Fruit fly (Drosophila melanogaster) whole organism, pupa: ENCODE data around the gene Shc.

Experiments used
- CG14655 ChIP-seq: fragments of 200-800 bp; sonication (Bioruptor generic); optimal IDR thresholded peaks from 3 replicates; lab custom pipeline; 2017; ENCODE audit warnings: mild to moderate bottlenecking, missing biosample characterization, missing genetic modification reagents, missing genetic modification characterization
- D1 ChIP-seq: fragments of 200-800 bp; sonication (Bioruptor generic); optimal IDR thresholded peaks from 2 replicates; lab custom pipeline; 2018; ENCODE audit warnings: missing biosample characterization, mild to moderate bottlenecking, missing genetic modification characterization, moderate library complexity
- EcR ChIP-seq: fragments of 200-800 bp; sonication (Bioruptor generic); optimal IDR thresholded peaks from 3 replicates; lab custom pipeline; 2019; ENCODE audit warnings: missing biosample characterization, missing genetic modification characterization, mild to moderate bottlenecking, moderate library complexity, missing genetic modification reagents
- fd96Ca ChIP-seq: fragments of 200-800 bp; sonication (Bioruptor generic); IDR thresholded peaks from 3 replicates; pipeline ENCODE4 v1.3.6; 2022; ENCODE audit warnings: missing biosample characterization, missing genetic modification characterization

DNA sequence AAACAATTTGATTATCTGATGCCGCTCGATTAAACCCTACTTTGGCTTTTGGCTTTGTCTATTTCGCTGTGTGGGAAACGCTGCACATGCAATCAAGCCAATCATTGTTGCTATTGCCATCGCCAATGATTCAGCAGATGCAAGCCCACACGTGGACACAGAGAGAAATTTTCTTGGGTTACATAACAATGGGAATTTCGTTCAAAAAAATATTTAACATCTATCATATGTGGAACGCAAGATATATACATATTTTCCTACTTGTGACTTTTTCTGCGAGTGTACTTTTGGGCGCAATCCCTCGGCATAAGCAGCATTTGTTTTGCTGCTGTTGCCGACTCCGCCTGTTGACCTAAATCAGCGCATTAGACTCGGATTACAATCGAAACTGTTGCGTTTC lies 7.5 kb upstream of the Shc start:
- TF ChIP-seq fd96Ca (GFP tag; lab: Robert Waterston, UW): peak; percentile 89
- TF ChIP-seq EcR (GFP tag; lab: Kevin White, UChicago): no peak
- peak; percentile 36 for TF ChIP-seq CG14655
- no peak for TF ChIP-seq D1 (tag; lab: Kevin White, UChicago)
